Worm (Caenorhabditis elegans): ENCODE results near the gene cnx-1.

DNA sequence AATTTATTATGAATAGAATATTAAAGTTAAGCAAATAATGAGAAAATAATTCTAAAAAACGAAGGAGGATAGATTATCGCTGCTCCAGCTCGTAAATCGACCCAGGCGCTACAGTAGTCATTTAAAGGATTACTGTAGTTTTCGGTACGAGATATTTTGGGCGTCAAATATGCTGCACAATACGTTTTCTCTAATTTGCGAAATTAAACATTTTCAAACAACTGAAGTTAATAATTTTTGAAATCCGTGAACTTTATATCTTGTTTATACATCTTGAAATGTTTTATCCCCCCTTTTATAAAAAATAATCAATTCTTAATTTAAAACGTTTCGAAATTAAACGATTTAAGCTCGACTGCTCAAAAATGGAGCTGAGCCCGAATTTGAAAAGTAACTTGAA lies 29.2 kb upstream of the cnx-1 start, which contains the start of gene K11H3.2:
- TF ChIP-seq him-1 (tag; optimal IDR thresholded peaks at IDR 0.05): no peak
- TF ChIP-seq dao-5 (tag; optimal IDR thresholded peaks at IDR 0.05): no peak
- no peak for TF ChIP-seq W03F9.2 (tag; optimal IDR thresholded peaks at IDR 0.05)

Measured in whole organism, L4/young adult.